Worm (Caenorhabditis elegans) whole organism, late embryonic: ENCODE results near the gene klp-6.

Experiments
- F13H6.1 ChIP-seq: sonication (generic microtip); optimal IDR thresholded peaks from 2 replicates; lab custom pipeline; 2016; ENCODE audit warnings: missing genetic modification characterization, missing compliant biosample characterization
- K09A11.1 ChIP-seq: sonication (generic microtip); optimal IDR thresholded peaks from 2 replicates; lab custom pipeline; 2017; ENCODE audit warnings: antibody characterized with exemption, mild to moderate bottlenecking, missing genetic modification characterization, missing compliant biosample characterization; ENCODE audit not compliant: insufficient read depth
- Y22D7AL.16 ChIP-seq: sonication (generic microtip); optimal IDR thresholded peaks from 2 replicates; lab custom pipeline; 2016; ENCODE audit warnings: missing genetic modification characterization, missing compliant biosample characterization
- ahr-1 ChIP-seq: sonication (generic microtip); optimal IDR thresholded peaks from 2 replicates; lab custom pipeline; 2016; ENCODE audit warnings: missing genetic modification characterization, missing compliant biosample characterization
- ceh-14 ChIP-seq: sonication (generic microtip); optimal IDR thresholded peaks from 2 replicates; lab custom pipeline; 2016; ENCODE audit warnings: missing genotype, missing genetic modification characterization, missing compliant biosample characterization
- ceh-19 ChIP-seq: fragments of 200-800 bp; sonication (Bioruptor generic); optimal IDR thresholded peaks from 2 replicates; lab custom pipeline; 2018; ENCODE audit warnings: mild to moderate bottlenecking, missing genetic modification characterization, missing compliant biosample characterization
- ceh-2 ChIP-seq: sonication (generic microtip); optimal IDR thresholded peaks from 2 replicates; lab custom pipeline; 2016; ENCODE audit warnings: missing genotype, missing genetic modification characterization, missing compliant biosample characterization
- ceh-22 ChIP-seq: sonication (generic microtip); optimal IDR thresholded peaks from 2 replicates; lab custom pipeline; 2017; ENCODE audit warnings: missing biosample characterization, missing genetic modification characterization
- ceh-24 ChIP-seq: sonication (generic microtip); optimal IDR thresholded peaks from 2 replicates; lab custom pipeline; 2016; ENCODE audit warnings: mild to moderate bottlenecking, missing genetic modification characterization, missing compliant biosample characterization
- ceh-31 ChIP-seq: sonication (generic microtip); optimal IDR thresholded peaks from 2 replicates; lab custom pipeline; 2016; ENCODE audit warnings: missing genetic modification characterization, missing compliant biosample characterization
- ceh-34 ChIP-seq: sonication (generic microtip); optimal IDR thresholded peaks from 2 replicates; lab custom pipeline; 2016; ENCODE audit warnings: mild to moderate bottlenecking, missing genetic modification characterization, missing compliant biosample characterization
- ceh-45 ChIP-seq: fragments of 200-800 bp; sonication (Bioruptor generic); IDR thresholded peaks from 2 replicates; pipeline ENCODE4 v1.3.6; 2022; ENCODE audit warnings: missing genetic modification reagents, missing genetic modification characterization, missing compliant biosample characterization
- dmd-4 ChIP-seq: sonication (generic microtip); optimal IDR thresholded peaks from 2 replicates; lab custom pipeline; 2016; ENCODE audit warnings: borderline replicate concordance, missing genetic modification characterization, missing compliant biosample characterization
- dve-1 ChIP-seq: sonication (generic microtip); optimal IDR thresholded peaks from 2 replicates; lab custom pipeline; 2017; ENCODE audit warnings: antibody characterized with exemption, mild to moderate bottlenecking, missing genetic modification characterization, missing compliant biosample characterization
- elt-2 ChIP-seq: sonication (generic microtip); optimal IDR thresholded peaks from 2 replicates; lab custom pipeline; 2016; ENCODE audit warnings: missing genetic modification reagents, missing genetic modification characterization, missing compliant biosample characterization
- ets-4 ChIP-seq: sonication (generic microtip); optimal IDR thresholded peaks from 2 replicates; lab custom pipeline; 2016; ENCODE audit warnings: missing genetic modification characterization, missing compliant biosample characterization
- fkh-10 ChIP-seq: fragments of 150-350 bp; optimal IDR thresholded peaks from 2 replicates; lab custom pipeline; 2014; ENCODE audit warnings: missing biosample characterization, missing genetic modification reagents, missing genetic modification characterization
- fkh-6 ChIP-seq: sonication (generic microtip); optimal IDR thresholded peaks from 2 replicates; lab custom pipeline; 2016; ENCODE audit warnings: missing genetic modification characterization, missing compliant biosample characterization
- gmeb-2 ChIP-seq: sonication (generic microtip); optimal IDR thresholded peaks from 2 replicates; lab custom pipeline; 2016; ENCODE audit warnings: missing genetic modification characterization, inconsistent platforms, missing compliant biosample characterization
- hlh-13 ChIP-seq: fragments of 200-800 bp; sonication (Bioruptor generic); optimal IDR thresholded peaks from 2 replicates; lab custom pipeline; 2018; ENCODE audit warnings: mild to moderate bottlenecking, missing genetic modification characterization, missing compliant biosample characterization
- hlh-15 ChIP-seq: sonication (generic microtip); optimal IDR thresholded peaks from 2 replicates; lab custom pipeline; 2016; ENCODE audit warnings: missing genetic modification characterization, missing compliant biosample characterization
- hlh-30 ChIP-seq: sonication (generic microtip); optimal IDR thresholded peaks from 2 replicates; lab custom pipeline; 2017; ENCODE audit warnings: antibody characterized with exemption, missing genetic modification characterization, missing compliant biosample characterization; ENCODE audit not compliant: insufficient read depth
- hlh-6 ChIP-seq: sonication (generic microtip); optimal IDR thresholded peaks from 2 replicates; lab custom pipeline; 2016; ENCODE audit warnings: missing genotype, missing genetic modification characterization, missing compliant biosample characterization
- hlh-8 ChIP-seq: sonication (generic microtip); optimal IDR thresholded peaks from 2 replicates; lab custom pipeline; 2016; ENCODE audit warnings: missing genotype, missing genetic modification characterization, missing compliant biosample characterization
- lim-6 ChIP-seq: sonication (generic microtip); optimal IDR thresholded peaks from 2 replicates; lab custom pipeline; 2016; ENCODE audit warnings: missing genetic modification characterization, missing compliant biosample characterization
- lin-11 ChIP-seq: fragments of 200-800 bp; sonication (Bioruptor generic); optimal IDR thresholded peaks from 2 replicates; lab custom pipeline; 2018; ENCODE audit warnings: mild to moderate bottlenecking, missing genetic modification characterization, missing compliant biosample characterization
- madf-2 ChIP-seq: sonication (generic microtip); optimal IDR thresholded peaks from 2 replicates; lab custom pipeline; 2017; ENCODE audit warnings: missing genetic modification characterization, missing compliant biosample characterization
- mec-3 ChIP-seq: sonication (generic microtip); optimal IDR thresholded peaks from 2 replicates; lab custom pipeline; 2016; ENCODE audit warnings: borderline replicate concordance, missing genetic modification characterization, missing compliant biosample characterization
- nfya-1 ChIP-seq: sonication (generic microtip); optimal IDR thresholded peaks from 2 replicates; lab custom pipeline; 2017; ENCODE audit warnings: missing genetic modification characterization, mild to moderate bottlenecking, missing compliant biosample characterization, antibody characterized with exemption, moderate library complexity
- odd-2 ChIP-seq: sonication (generic microtip); optimal IDR thresholded peaks from 2 replicates; lab custom pipeline; 2017; ENCODE audit warnings: antibody characterized with exemption, mild to moderate bottlenecking, missing genetic modification characterization, missing compliant biosample characterization
- pag-3 ChIP-seq: sonication (generic microtip); optimal IDR thresholded peaks from 2 replicates; lab custom pipeline; 2016; ENCODE audit warnings: missing compliant biosample characterization, missing genetic modification characterization, borderline replicate concordance
- pha-4 ChIP-seq: fragments of 150-350 bp; optimal IDR thresholded peaks from 2 replicates; lab custom pipeline; 2018; ENCODE audit warnings: missing biosample characterization, missing genetic modification reagents, missing genetic modification characterization
- pqm-1 ChIP-seq: sonication (generic microtip); optimal IDR thresholded peaks from 2 replicates; lab custom pipeline; 2016; ENCODE audit warnings: missing genetic modification characterization, missing compliant biosample characterization
- pros-1 ChIP-seq: fragments of 150-350 bp; optimal IDR thresholded peaks from 2 replicates; lab custom pipeline; 2014; ENCODE audit warnings: missing biosample characterization, missing genetic modification reagents, missing genetic modification characterization
- ref-2 ChIP-seq: sonication (generic microtip); optimal IDR thresholded peaks from 2 replicates; lab custom pipeline; 2016; ENCODE audit warnings: missing genetic modification characterization, missing compliant biosample characterization
- rnt-1 ChIP-seq: sonication (generic microtip); optimal IDR thresholded peaks from 2 replicates; lab custom pipeline; 2016; ENCODE audit warnings: missing genetic modification characterization, missing compliant biosample characterization
- sdc-2 ChIP-seq: sonication (generic microtip); optimal IDR thresholded peaks from 2 replicates; lab custom pipeline; 2016; ENCODE audit warnings: missing genotype, missing genetic modification characterization, missing compliant biosample characterization
- sox-2 ChIP-seq: fragments of 200-800 bp; sonication (Bioruptor generic); IDR thresholded peaks from 2 replicates; pipeline ENCODE4 v1.3.6; 2022; ENCODE audit warnings: missing genetic modification reagents, missing genetic modification characterization, missing compliant biosample characterization
- tbx-7 ChIP-seq: sonication (generic microtip); optimal IDR thresholded peaks from 2 replicates; lab custom pipeline; 2016; ENCODE audit warnings: missing genotype, missing genetic modification characterization, missing compliant biosample characterization
- ttx-3 ChIP-seq: sonication (generic microtip); optimal IDR thresholded peaks from 2 replicates; lab custom pipeline; 2016; ENCODE audit warnings: missing genetic modification reagents, missing genetic modification characterization, missing compliant biosample characterization
- unc-42 ChIP-seq: sonication (generic microtip); optimal IDR thresholded peaks from 2 replicates; lab custom pipeline; 2016; ENCODE audit warnings: missing genotype, missing genetic modification characterization, missing compliant biosample characterization
- unc-55 ChIP-seq: sonication (generic microtip); optimal IDR thresholded peaks from 2 replicates; lab custom pipeline; 2017; ENCODE audit warnings: missing biosample characterization, missing genetic modification reagents, missing genetic modification characterization
- unc-86 ChIP-seq: sonication (generic microtip); optimal IDR thresholded peaks from 2 replicates; lab custom pipeline; 2016; ENCODE audit warnings: missing genetic modification characterization, missing compliant biosample characterization
- zip-5 ChIP-seq: sonication (generic microtip); optimal IDR thresholded peaks from 2 replicates; lab custom pipeline; 2016; ENCODE audit warnings: missing genetic modification characterization, missing compliant biosample characterization
- ztf-16 ChIP-seq: sonication (generic microtip); optimal IDR thresholded peaks from 2 replicates; lab custom pipeline; 2017; ENCODE audit warnings: missing genetic modification characterization, missing compliant biosample characterization

Gene klp-6

ce11 chrIII:5021689-5022088 is 9.0 kb upstream of the klp-6 start, which contains the start of gene R144.3:
Gene R144.3 (plus strand): TSS chrIII:5021989.
- no peak for TF ChIP-seq hlh-30
- TF ChIP-seq unc-86 (tag; lab: Kevin White, UChicago), result no peak
- TF ChIP-seq lim-6, result no peak
- TF ChIP-seq fkh-10 (GFP tag; lab: Kevin White, UChicago), result no peak
- TF ChIP-seq elt-2, result no peak
- no peak for TF ChIP-seq hlh-8 (tag; lab: Kevin White, UChicago)

- no peak for TF ChIP-seq dve-1 (tag; lab: Kevin White, UChicago)
- TF ChIP-seq pha-4 (tag; lab: Kevin White, UChicago), result no peak
- no peak for TF ChIP-seq unc-42 (tag; lab: Kevin White, UChicago)
- no peak for TF ChIP-seq hlh-15
- TF ChIP-seq sdc-2 (tag; lab: Kevin White, UChicago), result no peak
- no peak for TF ChIP-seq pag-3 (tag; lab: Kevin White, UChicago)
- TF ChIP-seq ets-4, result no peak
Measured at ce11 chrIII:5022964-5023363, 7.8 kb upstream of the klp-6 start, which contains the start of gene R144.13. Gene R144.13 (plus strand): TSS chrIII:5023264.

- TF ChIP-seq ref-2 (tag; lab: Kevin White, UChicago), result no peak
- no peak for TF ChIP-seq ceh-34 (tag; lab: Kevin White, UChicago)
- TF ChIP-seq hlh-6 (tag; lab: Kevin White, UChicago), result no peak
- TF ChIP-seq hlh-13 (GFP tag; lab: Kevin White, UChicago), result no peak
- no peak for TF ChIP-seq zip-5 (tag; lab: Kevin White, UChicago)
- TF ChIP-seq unc-42 (tag; lab: Kevin White, UChicago), result no peak
- no peak for TF ChIP-seq madf-2
- no peak for TF ChIP-seq ceh-24 (tag; lab: Kevin White, UChicago)
- no peak for TF ChIP-seq elt-2
- no peak for TF ChIP-seq ceh-45 (GFP tag; lab: Robert Waterston, UW)
- TF ChIP-seq nfya-1 (tag; lab: Kevin White, UChicago), result no peak
- TF ChIP-seq F13H6.1, result no peak
- no peak for TF ChIP-seq odd-2 (tag; lab: Kevin White, UChicago)
- no peak for TF ChIP-seq ahr-1
Measured at ce11 chrIII:5023642-5024041, 7.1 kb upstream of the klp-6 start.

ce11 chrIII:5024393-5024964 is 6.2 kb upstream of the klp-6 start, which contains the start of gene pcf-11:
Gene pcf-11 (plus strand): TSS chrIII:5024914.
- TF ChIP-seq dmd-4 (no peak), rnt-1 (peak; percentile 35), pqm-1 (tag; lab: Kevin White, UChicago) (no peak), gmeb-2 (tag; lab: Kevin White, UChicago) (no peak), ceh-14 (tag; lab: Kevin White, UChicago) (no peak), ceh-2 (peak; percentile 18), Y22D7AL.16 (no peak), hlh-30 (peak; percentile 88), sdc-2 (tag; lab: Kevin White, UChicago) (no peak), ceh-24 (tag; lab: Kevin White, UChicago) (no peak), ztf-16 (tag; lab: Kevin White, UChicago) (no peak), lin-11 (no peak), mec-3 (tag; lab: Kevin White, UChicago) (no peak), ceh-31 (tag; lab: Kevin White, UChicago) (peak; percentile 53), tbx-7 (tag; lab: Kevin White, UChicago) (no peak), fkh-6 (tag; lab: Kevin White, UChicago) (no peak), sox-2 (no peak), ttx-3 (tag; lab: Kevin White, UChicago) (no peak), nfya-1 (tag; lab: Kevin White, UChicago) (peak; percentile 68), ets-4 (peak; percentile 43), pros-1 (tag; lab: Kevin White, UChicago) (peak; percentile 14), hlh-6 (tag; lab: Kevin White, UChicago) (no peak), pag-3 (tag; lab: Kevin White, UChicago) (no peak), K09A11.1 (tag; lab: Kevin White, UChicago) (no peak), unc-55 (GFP tag; lab: Kevin White, UChicago) (peak; percentile 70), ceh-19 (no peak), ceh-34 (tag; lab: Kevin White, UChicago) (no peak), pha-4 (tag; lab: Kevin White, UChicago) (no peak), ref-2 (tag; lab: Kevin White, UChicago) (peak; percentile 63), hlh-13 (GFP tag; lab: Kevin White, UChicago) (no peak), ceh-22 (tag; lab: Kevin White, UChicago) (no peak), hlh-15 (no peak)
